Fruit fly (Drosophila melanogaster) whole organism, embryonic: ENCODE data around the gene AsnRS.

Experiments
- Antp ChIP-seq: fragments of 200-800 bp; sonication (Bioruptor generic); optimal IDR thresholded peaks from 3 replicates; lab custom pipeline; 2016; ENCODE audit warnings: missing biosample characterization, missing genetic modification characterization
- Asciz ChIP-seq: fragments of 200-800 bp; sonication (Bioruptor generic); optimal IDR thresholded peaks from 2 replicates; lab custom pipeline; 2017; ENCODE audit warnings: missing biosample characterization, mild to moderate bottlenecking, missing genetic modification characterization, missing genetic modification reagents
- CG10565 ChIP-seq: fragments of 200-800 bp; sonication (Bioruptor generic); optimal IDR thresholded peaks from 3 replicates; lab custom pipeline; 2016; ENCODE audit warnings: missing biosample characterization, mild to moderate bottlenecking, missing genetic modification characterization
- CG10979 ChIP-seq: fragments of 200-800 bp; sonication (Bioruptor generic); optimal IDR thresholded peaks from 2 replicates; lab custom pipeline; 2018; ENCODE audit warnings: missing biosample characterization, mild to moderate bottlenecking, missing genetic modification characterization, moderate library complexity
- CG12219 ChIP-seq: fragments of 200-800 bp; sonication (Bioruptor generic); optimal IDR thresholded peaks from 3 replicates; lab custom pipeline; 2018; ENCODE audit warnings: missing biosample characterization, mild to moderate bottlenecking, missing genetic modification characterization
- CG12659 ChIP-seq: fragments of 200-800 bp; sonication (Bioruptor generic); optimal IDR thresholded peaks from 3 replicates; lab custom pipeline; 2017; ENCODE audit warnings: mild to moderate bottlenecking, missing biosample characterization, missing genetic modification reagents, missing genetic modification characterization
- CG13296 ChIP-seq: fragments of 200-800 bp; sonication (Bioruptor generic); optimal IDR thresholded peaks from 3 replicates; lab custom pipeline; 2018; ENCODE audit warnings: missing biosample characterization, mild to moderate bottlenecking, missing genetic modification characterization
- CG1602 ChIP-seq: fragments of 200-800 bp; sonication (Bioruptor generic); optimal IDR thresholded peaks from 3 replicates; lab custom pipeline; 2016; ENCODE audit warnings: missing biosample characterization, missing genetic modification characterization
- CG16779 ChIP-seq: fragments of 200-800 bp; sonication (Bioruptor generic); IDR thresholded peaks from 2 replicates; pipeline ENCODE4 v1.3.6; 2022; ENCODE audit warnings: missing biosample characterization, missing genetic modification characterization
- CG17361 ChIP-seq: fragments of 200-800 bp; sonication (Bioruptor generic); IDR thresholded peaks from 3 replicates; pipeline ENCODE4 v1.3.6; 2022; ENCODE audit warnings: missing biosample characterization, missing genetic modification characterization
- CG18764 ChIP-seq: fragments of 200-800 bp; sonication (Bioruptor generic); optimal IDR thresholded peaks from 3 replicates; lab custom pipeline; 2016; ENCODE audit warnings: missing biosample characterization, missing genetic modification characterization
- CG2129 ChIP-seq: fragments of 200-800 bp; sonication (Bioruptor generic); IDR thresholded peaks from 2 replicates; pipeline ENCODE4 v1.3.6; 2022; ENCODE audit warnings: missing biosample characterization, missing genetic modification characterization; ENCODE audit not compliant: partially characterized antibody
- CG31224 ChIP-seq: fragments of 200-800 bp; sonication (Bioruptor generic); IDR thresholded peaks from 2 replicates; pipeline ENCODE4 v1.3.6; 2022; ENCODE audit warnings: missing biosample characterization, missing genetic modification characterization
- CG32772 ChIP-seq: fragments of 200-800 bp; sonication (Bioruptor generic); IDR thresholded peaks from 2 replicates; pipeline ENCODE4 v1.3.6; 2022; ENCODE audit warnings: missing biosample characterization, missing genetic modification characterization
- CG3838 ChIP-seq: fragments of 200-800 bp; sonication (Bioruptor generic); optimal IDR thresholded peaks from 3 replicates; lab custom pipeline; 2016; ENCODE audit warnings: missing biosample characterization, missing genetic modification characterization
- CG5180 ChIP-seq: fragments of 200-800 bp; sonication (Bioruptor generic); optimal IDR thresholded peaks from 3 replicates; lab custom pipeline; 2017; ENCODE audit warnings: missing biosample characterization, missing genetic modification characterization, mild to moderate bottlenecking, moderate library complexity, missing genetic modification reagents
- CG7745 ChIP-seq: fragments of 200-800 bp; sonication (Bioruptor generic); optimal IDR thresholded peaks from 2 replicates; lab custom pipeline; 2018; ENCODE audit warnings: missing biosample characterization, mild to moderate bottlenecking, missing genetic modification characterization, moderate library complexity
- CG7839 ChIP-seq: fragments of 200-800 bp; sonication (Bioruptor generic); optimal IDR thresholded peaks from 3 replicates; lab custom pipeline; 2018; ENCODE audit warnings: missing biosample characterization, mild to moderate bottlenecking, missing genetic modification characterization, moderate library complexity
- CG8388 ChIP-seq: fragments of 200-800 bp; sonication (Bioruptor generic); optimal IDR thresholded peaks from 2 replicates; lab custom pipeline; 2019; ENCODE audit warnings: missing biosample characterization, mild to moderate bottlenecking, missing genetic modification characterization, moderate library complexity
- CkIIα-i1 ChIP-seq: fragments of 200-800 bp; sonication (Bioruptor generic); IDR thresholded peaks from 2 replicates; pipeline ENCODE4 v1.3.6; 2022; ENCODE audit warnings: missing biosample characterization, missing genetic modification characterization
- Drgx ChIP-seq: fragments of 200-800 bp; sonication (Bioruptor generic); IDR thresholded peaks from 2 replicates; pipeline ENCODE4 v1.3.6; 2022; ENCODE audit warnings: missing biosample characterization, missing genetic modification characterization
- Hr39 ChIP-seq: fragments of >200 bp; optimal IDR thresholded peaks from 2 replicates; lab custom pipeline; 2017
- NC2β ChIP-seq: fragments of 200-800 bp; sonication (Bioruptor generic); optimal IDR thresholded peaks from 2 replicates; lab custom pipeline; 2016; ENCODE audit warnings: missing biosample characterization, missing genetic modification characterization
- NK7.1 ChIP-seq: fragments of 200-800 bp; sonication (Bioruptor generic); optimal IDR thresholded peaks from 3 replicates; lab custom pipeline; 2016; ENCODE audit warnings: missing biosample characterization, missing genetic modification characterization
- NfI ChIP-seq: fragments of 200-800 bp; sonication (Bioruptor generic); optimal IDR thresholded peaks from 3 replicates; lab custom pipeline; 2018; ENCODE audit warnings: missing biosample characterization, mild to moderate bottlenecking, missing genetic modification characterization, moderate library complexity
- TFAM ChIP-seq: fragments of 200-800 bp; sonication (Bioruptor generic); optimal IDR thresholded peaks from 2 replicates; lab custom pipeline; 2017; ENCODE audit warnings: missing biosample characterization, missing genetic modification characterization, inconsistent platforms
- ac ChIP-seq: fragments of 200-800 bp; sonication (Bioruptor generic); optimal IDR thresholded peaks from 3 replicates; lab custom pipeline; 2017; ENCODE audit warnings: missing biosample characterization, mild to moderate bottlenecking, missing genetic modification characterization
- ase ChIP-seq: fragments of 200-800 bp; sonication (Bioruptor generic); IDR thresholded peaks from 3 replicates; pipeline ENCODE4 v1.3.6; 2022; ENCODE audit warnings: missing biosample characterization, missing genetic modification characterization
- az2 ChIP-seq: fragments of 200-800 bp; sonication (Bioruptor generic); optimal IDR thresholded peaks from 3 replicates; lab custom pipeline; 2016; ENCODE audit warnings: missing biosample characterization, missing genetic modification characterization
- bcd ChIP-seq: fragments of 200-800 bp; sonication (Bioruptor generic); optimal IDR thresholded peaks from 2 replicates; lab custom pipeline; 2017; ENCODE audit warnings: missing biosample characterization, mild to moderate bottlenecking, missing genetic modification characterization
- caup ChIP-seq: fragments of 200-800 bp; sonication (Bioruptor generic); optimal IDR thresholded peaks from 3 replicates; lab custom pipeline; 2017; ENCODE audit warnings: missing biosample characterization, mild to moderate bottlenecking, missing genetic modification characterization, moderate library complexity; ENCODE audit not compliant: severe bottlenecking
- chm ChIP-seq: fragments of 200-800 bp; sonication (Bioruptor generic); IDR thresholded peaks from 2 replicates; pipeline ENCODE4 v1.3.6; 2022; ENCODE audit warnings: missing biosample characterization, missing genetic modification characterization
- chn ChIP-seq: fragments of 200-800 bp; sonication (Bioruptor generic); optimal IDR thresholded peaks from 2 replicates; lab custom pipeline; 2016; ENCODE audit warnings: missing biosample characterization, missing genetic modification characterization
- ci ChIP-seq: fragments of 200-800 bp; sonication (Bioruptor generic); IDR thresholded peaks from 3 replicates; pipeline ENCODE4 v1.3.6; 2022; ENCODE audit warnings: missing biosample characterization, missing genetic modification characterization
- crp ChIP-seq, 2 experiments: fragments of 200-800 bp; sonication (Bioruptor generic); optimal IDR thresholded peaks; 2 replicates in 1 of 2; 3 replicates in 1 of 2; lab custom pipeline; 2017; ENCODE audit warnings: missing biosample characterization in 2 of 2, missing genetic modification characterization in 2 of 2, mild to moderate bottlenecking in 1 of 2, moderate library complexity in 1 of 2
- esg ChIP-seq: fragments of 200-800 bp; sonication (Bioruptor generic); conservative IDR thresholded peaks from 2 replicates; pipeline ENCODE4 v1.3.6; 2022; ENCODE audit warnings: missing biosample characterization, missing genetic modification characterization
- fd3F ChIP-seq: fragments of 200-800 bp; sonication (Bioruptor generic); optimal IDR thresholded peaks from 2 replicates; lab custom pipeline; 2018; ENCODE audit warnings: missing biosample characterization, mild to moderate bottlenecking, missing genetic modification characterization, moderate library complexity
- h ChIP-seq: fragments of >200 bp; optimal IDR thresholded peaks from 2 replicates; lab custom pipeline; 2017
- ind ChIP-seq: fragments of 200-800 bp; sonication (Bioruptor generic); optimal IDR thresholded peaks from 3 replicates; lab custom pipeline; 2016; ENCODE audit warnings: missing biosample characterization, missing genetic modification characterization
- nom ChIP-seq: fragments of 200-800 bp; sonication (Bioruptor generic); optimal IDR thresholded peaks from 2 replicates; lab custom pipeline; 2017; ENCODE audit warnings: missing biosample characterization, missing genetic modification characterization, mild to moderate bottlenecking, moderate library complexity, missing genetic modification reagents
- oc ChIP-seq: fragments of 200-800 bp; sonication (Bioruptor generic); optimal IDR thresholded peaks from 2 replicates; lab custom pipeline; 2018; ENCODE audit warnings: missing biosample characterization, mild to moderate bottlenecking, missing genetic modification characterization, moderate library complexity
- otp ChIP-seq: fragments of 200-800 bp; sonication (Bioruptor generic); IDR thresholded peaks from 3 replicates; pipeline ENCODE4, ENCODE4 v1.3.6; 2022; ENCODE audit warnings: missing biosample characterization, missing genetic modification characterization
- pan ChIP-seq, 4 experiments: fragments of >200 bp in 3 of 4; fragments of 200-800 bp in 1 of 4; sonication (Bioruptor generic) in 1 of 4; optimal IDR thresholded peaks in 3 of 4; IDR thresholded peaks in 1 of 4; 2 replicates each; pipeline versions ENCODE4 v1.3.6 to Lab custom; 2017 to 2022; ENCODE audit warnings: missing biosample characterization in 2 of 4, missing genetic modification characterization in 2 of 4, mixed read lengths in 1 of 4
- psq ChIP-seq: fragments of 200-800 bp; sonication (Bioruptor generic); optimal IDR thresholded peaks from 2 replicates; lab custom pipeline; 2017; ENCODE audit warnings: missing biosample characterization, missing genetic modification characterization
- pum ChIP-seq: fragments of 200-800 bp; sonication (Bioruptor generic); optimal IDR thresholded peaks from 2 replicates; lab custom pipeline; 2016; ENCODE audit warnings: missing biosample characterization, missing genetic modification characterization
- tio ChIP-seq: fragments of 200-800 bp; sonication (Bioruptor generic); optimal IDR thresholded peaks from 2 replicates; lab custom pipeline; 2017; ENCODE audit warnings: missing biosample characterization, missing genetic modification characterization, inconsistent platforms
- tll ChIP-seq, 2 experiments: fragments of 200-800 bp in 1 of 2; fragments of >200 bp in 1 of 2; sonication (Bioruptor generic) in 1 of 2; optimal IDR thresholded peaks; 2 replicates each; lab custom pipeline; 2017 to 2019; ENCODE audit warnings: missing biosample characterization in 2 of 2, missing genetic modification characterization in 2 of 2, mild to moderate bottlenecking in 1 of 2, moderate library complexity in 1 of 2
- vfl ChIP-seq: fragments of 200-800 bp; sonication (Bioruptor generic); optimal IDR thresholded peaks from 2 replicates; lab custom pipeline; 2016; ENCODE audit warnings: missing biosample characterization, missing genetic modification characterization
- wor ChIP-seq: fragments of 200-800 bp; sonication (Bioruptor generic); IDR thresholded peaks from 2 replicates; pipeline ENCODE4 v1.3.6; 2022; ENCODE audit warnings: missing biosample characterization, missing genetic modification characterization
- yki ChIP-seq: fragments of >200 bp; optimal IDR thresholded peaks from 3 replicates; lab custom pipeline; 2018

The AsnRS gene

dm6 chr2L:19158005-19158666 lies 26.4 kb upstream of the AsnRS start (continued):
- no peak for TF ChIP-seq crp (GFP tag; optimal IDR thresholded peaks at IDR 0.05; lab: Kevin White, UChicago)
- peak; percentile 39; the same call in 1 of the 3 replicates for TF ChIP-seq otp (GFP tag; lab: Robert Waterston, UW)
- peak; percentile 81 for TF ChIP-seq nom (GFP tag; lab: Kevin White, UChicago)
- no peak for TF ChIP-seq ind (GFP tag; lab: Kevin White, UChicago)
- peak; percentile 22 for TF ChIP-seq psq (GFP tag; lab: Kevin White, UChicago)
- no peak for TF ChIP-seq Asciz (GFP tag; lab: Kevin White, UChicago)
- no peak for TF ChIP-seq CG31224 (GFP tag; lab: Robert Waterston, UW)
- TF ChIP-seq CG8388 (GFP tag; lab: Kevin White, UChicago), result no peak
- TF ChIP-seq tll (GFP tag; optimal IDR thresholded peaks at IDR 0.05; lab: Kevin White, UChicago), result no peak
- peak; percentile 50 for TF ChIP-seq CG5180
- TF ChIP-seq tio (GFP tag; lab: Kevin White, UChicago), result no peak
- no peak for TF ChIP-seq NK7.1 (GFP tag; lab: Kevin White, UChicago)
- peak; percentile 64 for TF ChIP-seq CG13296 (GFP tag; lab: Kevin White, UChicago)
- no peak for TF ChIP-seq TFAM
- TF ChIP-seq pum, result no peak
- no peak for TF ChIP-seq CG17361 (GFP tag; lab: Robert Waterston, UW)
- peak; percentile 56 for TF ChIP-seq caup (GFP tag; lab: Kevin White, UChicago)
- no peak for TF ChIP-seq oc (tag; lab: Kevin White, UChicago)
- no peak for TF ChIP-seq pan (optimal IDR thresholded peaks at IDR 0.05; lab: Kevin White, UChicago)
- TF ChIP-seq pan (GFP tag; optimal IDR thresholded peaks at IDR 0.05 in 1 of 2, IDR thresholded peaks at IDR 0.05 in 1 of 2), result no peak
- TF ChIP-seq fd3F (GFP tag; lab: Kevin White, UChicago), result no peak
- peak; percentile 22 for TF ChIP-seq CG7839
- TF ChIP-seq CkIIα-i1 (GFP tag; lab: Robert Waterston, UW), result no peak
- peak; percentile 77 for TF ChIP-seq chm
- peak; percentile 8 for TF ChIP-seq CG10979 (tag; lab: Kevin White, UChicago)
- no peak for TF ChIP-seq CG32772 (GFP tag; lab: Robert Waterston, UW)
- TF ChIP-seq Antp (GFP tag; lab: Kevin White, UChicago), result no peak
- TF ChIP-seq CG3838, result no peak
- no peak for TF ChIP-seq h
- TF ChIP-seq CG10565 (GFP tag; lab: Kevin White, UChicago), result no peak
- TF ChIP-seq ase (GFP tag; lab: Robert Waterston, UW), result no peak
- TF ChIP-seq CG12659 (GFP tag; lab: Kevin White, UChicago), result peak; percentile 29
- TF ChIP-seq az2 (GFP tag; lab: Kevin White, UChicago), result no peak
- no peak for TF ChIP-seq Hr39 (lab: Kevin White, UChicago)
- TF ChIP-seq CG18764, result no peak
- no peak for TF ChIP-seq wor
- no peak for TF ChIP-seq CG16779 (GFP tag; lab: Robert Waterston, UW)
- TF ChIP-seq CG7745, result no peak
- TF ChIP-seq yki (lab: Kevin White, UChicago), result peak; percentile 52
- no peak for TF ChIP-seq CG12219
- no peak for TF ChIP-seq ac
- TF ChIP-seq ci (GFP tag; lab: Robert Waterston, UW), result no peak
- TF ChIP-seq Drgx (GFP tag; lab: Robert Waterston, UW), result no peak
- TF ChIP-seq NfI (GFP tag; lab: Kevin White, UChicago), result peak; percentile 49
- no peak for TF ChIP-seq NC2β (GFP tag; lab: Kevin White, UChicago)
- TF ChIP-seq chn (GFP tag; lab: Kevin White, UChicago), result no peak
- peak; percentile 4 for TF ChIP-seq vfl (GFP tag; lab: Kevin White, UChicago)
- no peak for TF ChIP-seq CG1602
- no peak for TF ChIP-seq esg
- no peak for TF ChIP-seq bcd (GFP tag; lab: Kevin White, UChicago)
- TF ChIP-seq CG2129 (GFP tag; lab: Robert Waterston, UW), result no peak
